Worm (Caenorhabditis elegans) whole organism, L4 larva: ENCODE results near the gene krr-1.

Experiments
- D1046.2 ChIP-seq: fragments of 200-800 bp; sonication (Bioruptor generic); IDR thresholded peaks from 2 replicates; pipeline ENCODE4 v1.3.6; 2022; ENCODE audit warnings: missing genetic modification characterization, missing compliant biosample characterization
- T26A8.4 ChIP-seq: fragments of 200-800 bp; sonication (Bioruptor generic); IDR thresholded peaks from 2 replicates; pipeline ENCODE4 v1.3.6; 2022; ENCODE audit warnings: missing genetic modification characterization, missing compliant biosample characterization
- Y105C5A.15 ChIP-seq: fragments of 200-800 bp; sonication (Bioruptor generic); IDR thresholded peaks from 2 replicates; pipeline ENCODE4 v1.3.6; 2022; ENCODE audit warnings: missing genetic modification characterization, missing compliant biosample characterization
- ZK337.2 ChIP-seq: fragments of 200-800 bp; sonication (Bioruptor generic); IDR thresholded peaks from 2 replicates; pipeline ENCODE4 v1.3.6; 2022; ENCODE audit warnings: missing genetic modification reagents, missing genetic modification characterization, missing compliant biosample characterization
- aha-1 ChIP-seq: fragments of 150-350 bp; peaks from one replicate; lab custom pipeline; 2014; ENCODE audit warnings: missing biosample characterization, missing genetic modification characterization
- arid-1 ChIP-seq: fragments of 200-800 bp; sonication (Bioruptor generic); conservative IDR thresholded peaks from 2 replicates; pipeline ENCODE4 v1.3.6; 2022; ENCODE audit warnings: missing genetic modification reagents, missing genetic modification characterization, missing compliant biosample characterization
- ceh-20 ChIP-seq: fragments of 200-800 bp; sonication (Bioruptor generic); IDR thresholded peaks from 2 replicates; pipeline ENCODE4 v1.3.6; 2022; ENCODE audit warnings: missing genetic modification reagents, missing genetic modification characterization, missing compliant biosample characterization
- ceh-32 ChIP-seq: sonication (generic microtip); optimal IDR thresholded peaks from 2 replicates; lab custom pipeline; 2016; ENCODE audit warnings: mild to moderate bottlenecking, missing genetic modification characterization, missing compliant biosample characterization; ENCODE audit not compliant: poor library complexity
- ceh-82 ChIP-seq: sonication (generic microtip); optimal IDR thresholded peaks from 2 replicates; lab custom pipeline; 2017; ENCODE audit warnings: missing biosample characterization, missing genetic modification characterization
- daf-12 ChIP-seq: fragments of 150-350 bp; optimal IDR thresholded peaks from 2 replicates; lab custom pipeline; 2014; ENCODE audit warnings: missing biosample characterization, missing genetic modification reagents, missing genetic modification characterization
- daf-16 ChIP-seq, 3 experiments: sonication (generic microtip); optimal IDR thresholded peaks; 2 replicates each; lab custom pipeline; 2016 to 2017; ENCODE audit warnings: missing genetic modification characterization in 3 of 3, missing genetic modification reagents in 3 of 3, mild to moderate bottlenecking in 2 of 3, missing compliant biosample characterization in 2 of 3, missing biosample characterization in 1 of 3, moderate library complexity in 1 of 3
- daf-19 ChIP-seq: fragments of 200-800 bp; sonication (Bioruptor generic); conservative IDR thresholded peaks from 2 replicates; pipeline ENCODE4 v1.3.6; 2022; ENCODE audit warnings: missing genetic modification characterization, missing compliant biosample characterization
- daf-8 ChIP-seq: fragments of 200-800 bp; sonication (Bioruptor generic); IDR thresholded peaks from 2 replicates; pipeline ENCODE4 v1.3.6; 2022; ENCODE audit warnings: missing genetic modification characterization, missing compliant biosample characterization
- dmd-9 ChIP-seq: fragments of 200-800 bp; sonication (Bioruptor generic); IDR thresholded peaks from 2 replicates; pipeline ENCODE4 v1.3.6; 2022; ENCODE audit warnings: missing genetic modification reagents, missing genetic modification characterization, missing compliant biosample characterization
- dpl-1 ChIP-seq: fragments of 150-350 bp; optimal IDR thresholded peaks from 2 replicates; lab custom pipeline; 2014; ENCODE audit warnings: missing biosample characterization, missing genetic modification reagents, missing genetic modification characterization
- duxl-1 ChIP-seq: sonication (generic microtip); optimal IDR thresholded peaks from 2 replicates; lab custom pipeline; 2016; ENCODE audit warnings: mild to moderate bottlenecking, missing genetic modification characterization, moderate library complexity, missing compliant biosample characterization; ENCODE audit not compliant: poor library complexity
- dve-1 ChIP-seq: sonication (generic microtip); optimal IDR thresholded peaks from 2 replicates; lab custom pipeline; 2017; ENCODE audit warnings: antibody characterized with exemption, mild to moderate bottlenecking, missing genetic modification characterization, missing compliant biosample characterization; ENCODE audit not compliant: insufficient read depth
- egl-27 ChIP-seq: sonication (generic microtip); optimal IDR thresholded peaks from 3 replicates; lab custom pipeline; 2017; ENCODE audit warnings: missing biosample characterization, missing genetic modification reagents, missing genetic modification characterization
- egl-43 ChIP-seq: fragments of 200-800 bp; sonication (Bioruptor generic); IDR thresholded peaks from 2 replicates; pipeline ENCODE4 v1.3.6; 2022; ENCODE audit warnings: missing genetic modification reagents, missing genetic modification characterization, missing compliant biosample characterization
- fos-1 ChIP-seq: fragments of 150-350 bp; optimal IDR thresholded peaks from 2 replicates; lab custom pipeline; 2014; ENCODE audit warnings: missing biosample characterization, missing genetic modification characterization
- gei-8 ChIP-seq: fragments of 200-800 bp; sonication (Bioruptor generic); optimal IDR thresholded peaks from 2 replicates; lab custom pipeline; 2018; ENCODE audit warnings: mild to moderate bottlenecking, missing genetic modification characterization, missing compliant biosample characterization
- hif-1 ChIP-seq, 2 experiments: sonication (generic microtip); optimal IDR thresholded peaks; 2 replicates each; lab custom pipeline; 2016 to 2017; ENCODE audit warnings: missing compliant biosample characterization in 2 of 2, missing genetic modification characterization in 2 of 2, missing genetic modification reagents in 2 of 2, missing genotype in 2 of 2, mild to moderate bottlenecking in 1 of 2
- hlh-11 ChIP-seq: fragments of 200-800 bp; sonication (Bioruptor generic); optimal IDR thresholded peaks from 2 replicates; lab custom pipeline; 2018; ENCODE audit warnings: mild to moderate bottlenecking, missing genetic modification characterization, missing compliant biosample characterization
- hlh-30 ChIP-seq: sonication (generic microtip); optimal IDR thresholded peaks from 2 replicates; lab custom pipeline; 2017; ENCODE audit warnings: antibody characterized with exemption, mild to moderate bottlenecking, missing genetic modification characterization, missing compliant biosample characterization; ENCODE audit not compliant: insufficient read depth
- hmg-1.1 ChIP-seq: fragments of 200-800 bp; sonication (Bioruptor generic); IDR thresholded peaks from 2 replicates; pipeline ENCODE4 v1.3.6; 2022; ENCODE audit warnings: missing genetic modification reagents, missing genetic modification characterization, missing compliant biosample characterization
- lin-15B ChIP-seq: fragments of 150-350 bp; sonication (generic microtip); optimal IDR thresholded peaks from 3 replicates; lab custom pipeline; 2014; ENCODE audit warnings: missing biosample characterization, missing genetic modification characterization
- lin-29 ChIP-seq: fragments of 200-800 bp; sonication (Bioruptor generic); IDR thresholded peaks from 2 replicates; pipeline ENCODE4 v1.3.6; 2022; ENCODE audit warnings: missing genetic modification reagents, missing genetic modification characterization, missing compliant biosample characterization
- lin-38 ChIP-seq: fragments of 200-800 bp; sonication (Bioruptor generic); IDR thresholded peaks from 2 replicates; pipeline ENCODE4 v1.3.6; 2022; ENCODE audit warnings: missing genetic modification reagents, missing genetic modification characterization, missing compliant biosample characterization
- lin-39 ChIP-seq: fragments of 150-350 bp; optimal IDR thresholded peaks from 2 replicates; lab custom pipeline; 2014; ENCODE audit warnings: missing biosample characterization, missing genetic modification reagents, missing genetic modification characterization
- lsy-2 ChIP-seq, 2 experiments: fragments of 150-350 bp in 1 of 2; sonication (generic microtip) in 1 of 2; optimal IDR thresholded peaks; 2 replicates each; lab custom pipeline; 2014 to 2017; ENCODE audit warnings: missing biosample characterization in 2 of 2, missing genetic modification characterization in 2 of 2
- mdl-1 ChIP-seq, 2 experiments: fragments of 150-350 bp in 1 of 2; sonication (generic microtip) in 1 of 2; optimal IDR thresholded peaks; 2 replicates each; lab custom pipeline; 2014 to 2017; ENCODE audit warnings: missing biosample characterization in 2 of 2, missing genetic modification characterization in 2 of 2
- mdt-29 ChIP-seq: fragments of 200-800 bp; sonication (Bioruptor generic); IDR thresholded peaks from 2 replicates; pipeline ENCODE4 v1.3.6; 2022; ENCODE audit warnings: missing genetic modification reagents, missing genetic modification characterization, missing compliant biosample characterization
- mep-1 ChIP-seq: fragments of 150-350 bp; sonication (generic microtip); optimal IDR thresholded peaks from 3 replicates; lab custom pipeline; 2014; ENCODE audit warnings: missing biosample characterization, missing genetic modification characterization
- mes-2 ChIP-seq: sonication (generic microtip); optimal IDR thresholded peaks from 2 replicates; lab custom pipeline; 2016; ENCODE audit warnings: missing genotype, mild to moderate bottlenecking, missing genetic modification characterization, missing compliant biosample characterization; ENCODE audit not compliant: poor library complexity, severe bottlenecking
- nhr-10 ChIP-seq: fragments of 150-350 bp; optimal IDR thresholded peaks from 2 replicates; lab custom pipeline; 2014; ENCODE audit warnings: missing biosample characterization, missing genetic modification characterization
- nhr-111 ChIP-seq: fragments of 200-800 bp; sonication (Bioruptor generic); optimal IDR thresholded peaks from 2 replicates; lab custom pipeline; 2018; ENCODE audit warnings: mild to moderate bottlenecking, missing genetic modification characterization, missing compliant biosample characterization
- nhr-48 ChIP-seq: sonication (generic microtip); optimal IDR thresholded peaks from 2 replicates; lab custom pipeline; 2016; ENCODE audit warnings: mild to moderate bottlenecking, missing genetic modification characterization, missing compliant biosample characterization
- nhr-77 ChIP-seq: fragments of 150-350 bp; optimal IDR thresholded peaks from 2 replicates; lab custom pipeline; 2014; ENCODE audit warnings: missing biosample characterization, missing genetic modification characterization
- pha-4 ChIP-seq, 2 experiments: fragments of 150-350 bp in 1 of 2; fragments of 200-800 bp in 1 of 2; sonication (Bioruptor generic) in 1 of 2; IDR thresholded peaks in 1 of 2; optimal IDR thresholded peaks in 1 of 2; 2 replicates each; pipeline versions ENCODE4 v1.3.6 to Lab custom; 2014 to 2022; ENCODE audit warnings: missing genetic modification characterization in 2 of 2, missing genetic modification reagents in 2 of 2, missing biosample characterization in 1 of 2, missing compliant biosample characterization in 1 of 2
- pqm-1 ChIP-seq: sonication (generic microtip); optimal IDR thresholded peaks from 2 replicates; lab custom pipeline; 2017; ENCODE audit warnings: missing biosample characterization, missing genetic modification characterization
- rbr-2 ChIP-seq: sonication (generic microtip); optimal IDR thresholded peaks from 2 replicates; lab custom pipeline; 2016; ENCODE audit warnings: missing genotype, missing genetic modification characterization, missing compliant biosample characterization
- sdz-12 ChIP-seq: fragments of 200-800 bp; sonication (Bioruptor generic); optimal IDR thresholded peaks from 2 replicates; lab custom pipeline; 2018; ENCODE audit warnings: mild to moderate bottlenecking, missing genetic modification characterization, missing compliant biosample characterization
- set-16 ChIP-seq: fragments of 200-800 bp; sonication (Bioruptor generic); IDR thresholded peaks from 2 replicates; pipeline ENCODE4 v1.3.6; 2022; ENCODE audit warnings: missing genetic modification reagents, missing genetic modification characterization, missing compliant biosample characterization
- spr-3 ChIP-seq: fragments of 200-800 bp; sonication (Bioruptor generic); optimal IDR thresholded peaks from 2 replicates; lab custom pipeline; 2018; ENCODE audit warnings: mild to moderate bottlenecking, missing genetic modification characterization, missing compliant biosample characterization
- tag-97 ChIP-seq: fragments of 200-800 bp; sonication (Bioruptor generic); IDR thresholded peaks from 2 replicates; pipeline ENCODE4 v1.3.6; 2022; ENCODE audit warnings: missing genetic modification characterization, missing compliant biosample characterization
- unc-130 ChIP-seq: sonication (generic microtip); optimal IDR thresholded peaks from 2 replicates; lab custom pipeline; 2016; ENCODE audit warnings: missing genetic modification reagents, missing genetic modification characterization, missing compliant biosample characterization
- zfp-2 ChIP-seq: sonication (generic microtip); optimal IDR thresholded peaks from 2 replicates; lab custom pipeline; 2016; ENCODE audit warnings: mild to moderate bottlenecking, missing genetic modification characterization, missing compliant biosample characterization
- zip-11 ChIP-seq: fragments of 200-800 bp; sonication (Bioruptor generic); IDR thresholded peaks from 2 replicates; pipeline ENCODE4 v1.3.6; 2022; ENCODE audit warnings: missing genetic modification characterization, missing compliant biosample characterization

krr-1 gene

DNA sequence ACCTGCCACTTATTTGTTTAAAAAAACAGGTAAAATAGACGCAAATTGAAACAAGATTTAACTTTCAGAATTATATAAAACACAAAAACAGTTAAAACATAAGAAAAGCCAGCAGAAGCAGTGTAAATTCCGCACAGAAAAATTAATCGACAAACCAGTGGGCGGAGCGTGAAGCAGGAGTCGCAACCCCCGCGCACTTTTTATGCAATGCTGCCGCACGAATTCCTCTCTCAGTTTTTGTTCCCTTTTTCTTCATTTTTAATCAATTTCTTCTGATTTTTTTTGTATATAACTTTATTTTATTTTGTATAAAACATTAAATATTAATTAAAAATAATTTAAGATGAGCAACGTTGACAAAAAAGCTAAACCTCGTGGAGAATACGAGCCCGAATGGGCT lies at the start of gene krr-1, which contains the start of gene gei-6:
Gene krr-1 (plus strand): TSS at position 344 of the 400 bp plus-strand sequence.
Gene gei-6 (minus strand): TSS at position 2 of the 400 bp plus-strand sequence.
- TF ChIP-seq sdz-12 (GFP tag; lab: Kevin White, UChicago) (no peak), lsy-2 (tag; optimal IDR thresholded peaks at IDR 0.05; lab: Kevin White, UChicago) (peak in 1 of 2 experiments; percentile 57), hlh-11 (tag; lab: Kevin White, UChicago) (peak; percentile 3), spr-3 (GFP tag; lab: Kevin White, UChicago) (no peak), hif-1 (tag; optimal IDR thresholded peaks at IDR 0.05; lab: Kevin White, UChicago) (no peak), dmd-9 (GFP tag; lab: Robert Waterston, UW) (no peak), mep-1 (tag; lab: Kevin White, UChicago) (peak; percentile 62), Y105C5A.15 (GFP tag; lab: Robert Waterston, UW) (no peak), aha-1 (tag; lab: Kevin White, UChicago) (peak; percentile 30), unc-130 (GFP tag; lab: Kevin White, UChicago) (peak; percentile 6), dpl-1 (GFP tag; lab: Kevin White, UChicago) (peak; percentile 65), nhr-77 (peak; percentile 15), mdt-29 (GFP tag; lab: Robert Waterston, UW) (no peak), daf-12 (tag; lab: Kevin White, UChicago) (no peak), egl-43 (GFP tag; lab: Robert Waterston, UW) (0 out of 2 replicates have a peak, but pooled peaks have one; percentile 33), zfp-2 (tag; lab: Kevin White, UChicago) (no peak), lin-39 (tag; lab: Kevin White, UChicago) (no peak), nhr-111 (GFP tag; lab: Kevin White, UChicago) (no peak), duxl-1 (peak; percentile 28), hlh-30 (tag; lab: Kevin White, UChicago) (peak; percentile 11), gei-8 (GFP tag; lab: Kevin White, UChicago) (no peak), dve-1 (peak; percentile 46), daf-16 (GFP tag; optimal IDR thresholded peaks at IDR 0.05; lab: Kevin White, UChicago) (no peak), daf-16 (tag; optimal IDR thresholded peaks at IDR 0.05; lab: Kevin White, UChicago) (peak; percentile 24), nhr-48 (tag; lab: Kevin White, UChicago) (no peak), pha-4 (GFP tag; IDR thresholded peaks at IDR 0.05; lab: Robert Waterston, UW) (peak; percentile 58; the same call in 1 of the 2 replicates), pha-4 (tag; optimal IDR thresholded peaks at IDR 0.05; lab: Kevin White, UChicago) (no peak), mes-2 (tag; lab: Kevin White, UChicago) (peak; percentile 85), hmg-1.1 (0 out of 2 replicates have a peak, but pooled peaks have one; percentile 20), mdl-1 (tag; optimal IDR thresholded peaks at IDR 0.05; lab: Kevin White, UChicago) (no peak), arid-1 (GFP tag; lab: Robert Waterston, UW) (0 out of 2 replicates have a peak, but pooled peaks have one; percentile 45), zip-11 (GFP tag; lab: Robert Waterston, UW) (no peak), tag-97 (GFP tag; lab: Robert Waterston, UW) (no peak), lin-38 (GFP tag; lab: Robert Waterston, UW) (peak; percentile 71), pqm-1 (tag; lab: Kevin White, UChicago) (peak; percentile 13), fos-1 (tag; lab: Kevin White, UChicago) (no peak), rbr-2 (peak; percentile 25), lin-15B (peak; percentile 35), set-16 (GFP tag; lab: Robert Waterston, UW) (no peak), ZK337.2 (no peak)

DNA sequence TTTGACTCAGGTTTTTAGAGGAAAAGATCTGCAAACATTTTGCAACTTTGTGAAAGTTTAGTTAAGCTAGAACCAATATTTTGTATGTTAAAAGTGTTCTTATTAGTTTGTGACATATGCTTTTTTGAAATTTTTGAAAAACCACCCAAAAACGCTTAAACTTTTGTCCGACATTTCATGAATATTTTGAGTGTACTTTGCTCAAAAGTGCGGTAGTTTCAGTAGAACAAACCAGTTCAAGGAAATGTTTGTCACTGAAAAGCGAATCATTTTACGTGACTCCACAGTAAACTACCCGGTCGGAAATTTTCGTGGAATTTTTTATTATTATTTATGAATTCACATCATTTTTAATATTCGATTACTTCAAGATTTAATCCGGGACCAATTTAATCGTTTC lies 46.4 kb upstream of the krr-1 start, which contains the start of gene pitr-5:
Gene pitr-5 (plus strand): TSS at position 301 of the 400 bp plus-strand sequence.
- TF ChIP-seq daf-8 (GFP tag; lab: Robert Waterston, UW) (no peak), ceh-32 (tag; lab: Kevin White, UChicago) (no peak), nhr-10 (tag; lab: Kevin White, UChicago) (no peak), daf-19 (GFP tag; lab: Robert Waterston, UW) (no peak), Y105C5A.15 (GFP tag; lab: Robert Waterston, UW) (no peak), mdt-29 (GFP tag; lab: Robert Waterston, UW) (no peak), T26A8.4 (no peak), D1046.2 (GFP tag; lab: Robert Waterston, UW) (no peak), ceh-82 (tag; lab: Kevin White, UChicago) (no peak), egl-27 (no peak), daf-12 (tag; lab: Kevin White, UChicago) (no peak), ceh-20 (GFP tag; lab: Robert Waterston, UW) (no peak), mep-1 (tag; lab: Kevin White, UChicago) (no peak), lin-29 (GFP tag; lab: Robert Waterston, UW) (no peak)
